Worm (Caenorhabditis elegans) whole organism, L1 larva: ENCODE results near the gene nhr-177.

ENCODE experiments used
- dsc-1 ChIP-seq: sonication (generic microtip); optimal IDR thresholded peaks from 2 replicates; lab custom pipeline; 2016; ENCODE audit warnings: mild to moderate bottlenecking, missing genetic modification characterization, missing compliant biosample characterization
- efl-1 ChIP-seq, 4 experiments: fragments of 150-350 bp; optimal IDR thresholded peaks in 3 of 4; peaks in 1 of 4; 1 replicate in 1 of 4; 2 replicates in 3 of 4; lab custom pipeline; 2014; ENCODE audit warnings: missing biosample characterization in 2 of 4, missing genetic modification characterization in 2 of 4, missing genetic modification reagents in 2 of 4
- egl-27 ChIP-seq, 2 experiments: fragments of 150-350 bp in 1 of 2; sonication (generic microtip); optimal IDR thresholded peaks; 3 replicates each; lab custom pipeline; 2017 to 2018; ENCODE audit warnings: missing biosample characterization in 2 of 2, missing genetic modification characterization in 2 of 2, missing genetic modification reagents in 2 of 2
- lin-15B ChIP-seq: fragments of 150-350 bp; sonication (generic microtip); optimal IDR thresholded peaks from 3 replicates; lab custom pipeline; 2014; ENCODE audit warnings: missing biosample characterization, missing genetic modification characterization
- mep-1 ChIP-seq: fragments of 150-350 bp; optimal IDR thresholded peaks from 2 replicates; lab custom pipeline; 2014; ENCODE audit warnings: missing biosample characterization, missing genetic modification characterization
- nhr-237 ChIP-seq: fragments of 150-350 bp; optimal IDR thresholded peaks from 2 replicates; lab custom pipeline; 2014; ENCODE audit warnings: missing biosample characterization, missing genetic modification characterization
- nhr-76 ChIP-seq: sonication (generic microtip); optimal IDR thresholded peaks from 2 replicates; lab custom pipeline; 2017; ENCODE audit warnings: missing biosample characterization, missing genetic modification characterization
- nhr-90 ChIP-seq: sonication (generic microtip); optimal IDR thresholded peaks from 2 replicates; lab custom pipeline; 2016; ENCODE audit warnings: mild to moderate bottlenecking, missing genetic modification characterization, missing compliant biosample characterization; ENCODE audit not compliant: poor library complexity
- pqm-1 ChIP-seq: sonication (generic microtip); optimal IDR thresholded peaks from 3 replicates; lab custom pipeline; 2017; ENCODE audit warnings: missing biosample characterization, missing genetic modification characterization
- rnt-1 ChIP-seq: sonication (generic microtip); optimal IDR thresholded peaks from 2 replicates; lab custom pipeline; 2016; ENCODE audit warnings: mild to moderate bottlenecking, missing genetic modification characterization, moderate library complexity, missing compliant biosample characterization

- TF ChIP-seq pqm-1 (tag; lab: Kevin White, UChicago) (no peak), nhr-90 (tag; lab: Kevin White, UChicago) (no peak), efl-1 (optimal IDR thresholded peaks at IDR 0.05; lab: Kevin White, UChicago) (no peak), efl-1 (GFP tag; optimal IDR thresholded peaks at IDR 0.05 in 1 of 2; lab: Kevin White, UChicago) (no peak), rnt-1 (tag; lab: Kevin White, UChicago) (no peak), lin-15B (tag; lab: Kevin White, UChicago) (no peak), nhr-237 (tag; lab: Kevin White, UChicago) (no peak), dsc-1 (tag; lab: Kevin White, UChicago) (no peak), mep-1 (tag; lab: Kevin White, UChicago) (no peak), nhr-76 (tag; lab: Kevin White, UChicago) (no peak), egl-27 (tag; optimal IDR thresholded peaks at IDR 0.05; lab: Kevin White, UChicago) (no peak)
Measured at ce11 chrV:1640008-1640407, 29.9 kb downstream of the nhr-177 start, which contains the start of gene str-221.
